Fruit fly (Drosophila melanogaster) Kc167 (cell line): ENCODE results near the gene MED22.

Source experiments
- Myc ChIP-seq: fragments of >200 bp; optimal IDR thresholded peaks from 2 replicates; lab custom pipeline; 2017; ENCODE audit warnings: missing external identifiers
- Sin3A ChIP-seq: fragments of >200 bp; optimal IDR thresholded peaks from 2 replicates; lab custom pipeline; 2018; ENCODE audit warnings: missing external identifiers
- insv ChIP-seq: fragments of >200 bp; optimal IDR thresholded peaks from 3 replicates; lab custom pipeline; 2018; ENCODE audit warnings: missing external identifiers
- ttk ChIP-seq: sonication (Bioruptor generic); optimal IDR thresholded peaks from 2 replicates; lab custom pipeline; 2017; ENCODE audit warnings: missing external identifiers

dm6 chrX:908763-909497 is 19.0 kb upstream of the MED22 start:
- TF ChIP-seq Sin3A (lab: Kevin White, UChicago) (no peak), ttk (lab: Kevin White, UChicago) (no peak), Myc (lab: Kevin White, UChicago) (no peak), insv (no peak)
